Worm (Caenorhabditis elegans): Measurements from ENCODE around the gene srh-222.

ce11 chrIV:4025923-4026322 is 46.3 kb downstream of the srh-222 start:
- TF ChIP-seq drap-1 (GFP tag; optimal IDR thresholded peaks at IDR 0.05) (no peak), lin-32 (GFP tag; optimal IDR thresholded peaks at IDR 0.05) (no peak), pha-4 (tag; optimal IDR thresholded peaks at IDR 0.05) (no peak), elt-3 (tag; optimal IDR thresholded peaks at IDR 0.05) (no peak), nhr-12 (tag; optimal IDR thresholded peaks at IDR 0.05) (no peak), lsy-2 (tag; optimal IDR thresholded peaks at IDR 0.05) (no peak), snpc-4 (tag; optimal IDR thresholded peaks at IDR 0.05) (no peak)
